Worm (Caenorhabditis elegans) whole organism, young adult: ENCODE measurements around the gene ncs-3.

ENCODE experiments used
- B0019.2 ChIP-seq: fragments of 200-800 bp; sonication (Bioruptor generic); conservative IDR thresholded peaks from 2 replicates; pipeline ENCODE4 v1.3.6; 2022; ENCODE audit warnings: missing genetic modification reagents, missing genetic modification characterization, missing compliant biosample characterization
- B0261.1 ChIP-seq: sonication (generic microtip); optimal IDR thresholded peaks from 2 replicates; lab custom pipeline; 2016; ENCODE audit warnings: mild to moderate bottlenecking, missing genetic modification characterization, moderate library complexity, missing compliant biosample characterization
- C06A6.2 ChIP-seq: fragments of 200-800 bp; sonication (Bioruptor generic); conservative IDR thresholded peaks from 2 replicates; pipeline ENCODE4 v1.3.6; 2022; ENCODE audit warnings: missing genetic modification characterization, missing compliant biosample characterization
- F55B11.4 ChIP-seq: sonication (generic microtip); optimal IDR thresholded peaks from 2 replicates; lab custom pipeline; 2016; ENCODE audit warnings: missing compliant biosample characterization, missing genetic modification characterization, borderline replicate concordance; ENCODE audit not compliant: insufficient read depth
- T07F8.4 ChIP-seq: sonication (generic microtip); optimal IDR thresholded peaks from 2 replicates; lab custom pipeline; 2016; ENCODE audit warnings: mild to moderate bottlenecking, missing genetic modification characterization, moderate library complexity, missing compliant biosample characterization
- T26A5.8 ChIP-seq: sonication (generic microtip); optimal IDR thresholded peaks from 2 replicates; lab custom pipeline; 2016; ENCODE audit warnings: missing genetic modification characterization, missing compliant biosample characterization
- Y53F4B.3 ChIP-seq: fragments of 200-800 bp; sonication (Bioruptor generic); IDR thresholded peaks from 2 replicates; pipeline ENCODE4 v1.3.6; 2022; ENCODE audit warnings: missing genetic modification reagents, missing genetic modification characterization, missing compliant biosample characterization
- aptf-2 ChIP-seq: fragments of 200-800 bp; sonication (Bioruptor generic); conservative IDR thresholded peaks from 2 replicates; pipeline ENCODE4 v1.3.6; 2022; ENCODE audit warnings: missing genetic modification reagents, missing genetic modification characterization, missing compliant biosample characterization
- aptf-3 ChIP-seq: fragments of 200-800 bp; sonication (Bioruptor generic); IDR thresholded peaks from 2 replicates; pipeline ENCODE4 v1.3.6; 2022; ENCODE audit warnings: missing genetic modification characterization, missing compliant biosample characterization
- atf-7 ChIP-seq: sonication (generic microtip); optimal IDR thresholded peaks from 2 replicates; lab custom pipeline; 2017; ENCODE audit warnings: mild to moderate bottlenecking, missing genetic modification characterization, missing compliant biosample characterization
- bed-1 ChIP-seq: fragments of 200-800 bp; sonication (Bioruptor generic); IDR thresholded peaks from 2 replicates; pipeline ENCODE4 v1.3.6; 2022; ENCODE audit warnings: missing genetic modification reagents, missing genetic modification characterization, missing compliant biosample characterization
- bed-2 ChIP-seq: fragments of 200-800 bp; sonication (Bioruptor generic); IDR thresholded peaks from 2 replicates; pipeline ENCODE4 v1.3.6; 2022; ENCODE audit warnings: missing genetic modification reagents, missing genetic modification characterization, missing compliant biosample characterization
- cebp-1 ChIP-seq, 2 experiments: fragments of 200-800 bp in 1 of 2; sonication (Bioruptor generic) in 1 of 2; sonication (generic microtip) in 1 of 2; IDR thresholded peaks in 1 of 2; optimal IDR thresholded peaks in 1 of 2; 2 replicates each; pipeline versions ENCODE4 v1.3.6 to Lab custom; 2017 to 2022; ENCODE audit warnings: missing compliant biosample characterization in 2 of 2, missing genetic modification characterization in 2 of 2, mild to moderate bottlenecking in 1 of 2, missing genetic modification reagents in 1 of 2, moderate library complexity in 1 of 2
- cebp-2 ChIP-seq: fragments of 200-800 bp; sonication (Bioruptor generic); IDR thresholded peaks from 2 replicates; pipeline ENCODE4 v1.3.6; 2022; ENCODE audit warnings: missing genetic modification characterization, missing compliant biosample characterization
- egl-44 ChIP-seq: fragments of 200-800 bp; sonication (Bioruptor generic); IDR thresholded peaks from 2 replicates; pipeline ENCODE4 v1.3.6; 2022; ENCODE audit warnings: missing genetic modification reagents, missing genetic modification characterization, missing compliant biosample characterization
- him-1 ChIP-seq: sonication (generic microtip); optimal IDR thresholded peaks from 2 replicates; lab custom pipeline; 2016; ENCODE audit warnings: missing genotype, missing genetic modification reagents, missing genetic modification characterization, missing compliant biosample characterization
- hlh-26 ChIP-seq: fragments of 200-800 bp; sonication (Bioruptor generic); conservative IDR thresholded peaks from 2 replicates; pipeline ENCODE4 v1.3.6; 2022; ENCODE audit warnings: missing genetic modification reagents, missing genetic modification characterization, missing compliant biosample characterization
- hmg-1.2 ChIP-seq: fragments of 200-800 bp; sonication (Bioruptor generic); IDR thresholded peaks from 2 replicates; pipeline ENCODE4 v1.3.6; 2022; ENCODE audit warnings: missing genetic modification reagents, missing genetic modification characterization, missing compliant biosample characterization
- let-526 ChIP-seq: fragments of 200-800 bp; sonication (Bioruptor generic); IDR thresholded peaks from 2 replicates; pipeline ENCODE4 v1.3.6; 2022; ENCODE audit warnings: missing genetic modification reagents, missing genetic modification characterization, missing compliant biosample characterization
- let-607 ChIP-seq, 2 experiments: fragments of 200-800 bp in 1 of 2; sonication (Bioruptor generic) in 1 of 2; sonication (generic microtip) in 1 of 2; optimal IDR thresholded peaks; 2 replicates each; lab custom pipeline; 2016 to 2018; ENCODE audit warnings: mild to moderate bottlenecking in 2 of 2, missing compliant biosample characterization in 2 of 2, missing genetic modification characterization in 2 of 2, moderate library complexity in 2 of 2, missing genotype in 1 of 2
- lin-26 ChIP-seq: fragments of 200-800 bp; sonication (Bioruptor generic); IDR thresholded peaks from 2 replicates; pipeline ENCODE4 v1.3.6; 2022; ENCODE audit warnings: missing genetic modification reagents, missing genetic modification characterization, missing compliant biosample characterization
- lir-1 ChIP-seq: fragments of 200-800 bp; sonication (Bioruptor generic); conservative IDR thresholded peaks from 2 replicates; pipeline ENCODE4 v1.3.6; 2022; ENCODE audit warnings: missing genetic modification reagents, missing genetic modification characterization, missing compliant biosample characterization
- madf-10 ChIP-seq: sonication (generic microtip); optimal IDR thresholded peaks from 2 replicates; lab custom pipeline; 2016; ENCODE audit warnings: mild to moderate bottlenecking, missing genetic modification characterization, missing compliant biosample characterization
- madf-6 ChIP-seq: fragments of 200-800 bp; sonication (Bioruptor generic); IDR thresholded peaks from 2 replicates; pipeline ENCODE4 v1.3.6; 2022; ENCODE audit warnings: missing genetic modification reagents, missing genetic modification characterization, missing compliant biosample characterization
- madf-8 ChIP-seq: fragments of 200-800 bp; sonication (Bioruptor generic); conservative IDR thresholded peaks from 2 replicates; pipeline ENCODE4 v1.3.6; 2022; ENCODE audit warnings: missing genetic modification reagents, missing genetic modification characterization, missing compliant biosample characterization
- mcd-1 ChIP-seq: fragments of 200-800 bp; sonication (Bioruptor generic); IDR thresholded peaks from 2 replicates; pipeline ENCODE4 v1.3.6; 2022; ENCODE audit warnings: missing genetic modification reagents, missing genetic modification characterization, missing compliant biosample characterization
- mxl-1 ChIP-seq: sonication (generic microtip); optimal IDR thresholded peaks from 2 replicates; lab custom pipeline; 2016; ENCODE audit warnings: missing genetic modification characterization, missing compliant biosample characterization
- nhr-179 ChIP-seq: sonication (generic microtip); optimal IDR thresholded peaks from 2 replicates; lab custom pipeline; 2016; ENCODE audit warnings: mild to moderate bottlenecking, missing genetic modification characterization, missing compliant biosample characterization
- nhr-27 ChIP-seq: fragments of 200-800 bp; sonication (Bioruptor generic); optimal IDR thresholded peaks from 2 replicates; lab custom pipeline; 2018; ENCODE audit warnings: mild to moderate bottlenecking, missing genetic modification characterization, moderate library complexity, missing compliant biosample characterization
- nhr-80 ChIP-seq: sonication (generic microtip); optimal IDR thresholded peaks from 2 replicates; lab custom pipeline; 2016; ENCODE audit warnings: missing genetic modification characterization, missing compliant biosample characterization
- pbrm-1 ChIP-seq: fragments of 200-800 bp; sonication (Bioruptor generic); IDR thresholded peaks from 2 replicates; pipeline ENCODE4 v1.3.6; 2022; ENCODE audit warnings: missing genetic modification reagents, missing genetic modification characterization, missing compliant biosample characterization
- rec-8 ChIP-seq, 2 experiments: sonication (generic microtip); optimal IDR thresholded peaks; 2 replicates each; lab custom pipeline; 2016; ENCODE audit warnings: mild to moderate bottlenecking in 2 of 2, missing genetic modification characterization in 2 of 2, missing genetic modification reagents in 2 of 2, missing genotype in 2 of 2, missing biosample characterization in 1 of 2, missing compliant biosample characterization in 1 of 2, moderate library complexity in 1 of 2
- rpc-1 ChIP-seq, 2 experiments: fragments of 150-350 bp in 1 of 2; sonication (generic microtip) in 1 of 2; optimal IDR thresholded peaks; 2 replicates each; lab custom pipeline; 2014 to 2018; ENCODE audit warnings: missing biosample characterization in 1 of 2, missing genetic modification characterization in 1 of 2, missing genetic modification reagents in 1 of 2, missing genotype in 1 of 2
- sdz-38 ChIP-seq: sonication (generic microtip); optimal IDR thresholded peaks from 2 replicates; lab custom pipeline; 2016; ENCODE audit warnings: missing genotype, missing genetic modification characterization, missing compliant biosample characterization
- snpc-1.1 ChIP-seq: sonication (generic microtip); optimal IDR thresholded peaks from 2 replicates; lab custom pipeline; 2017; ENCODE audit warnings: missing genetic modification characterization, mild to moderate bottlenecking, missing compliant biosample characterization, antibody characterized with exemption, moderate library complexity, missing genotype, missing genetic modification reagents; ENCODE audit not compliant: insufficient read depth
- snpc-4 ChIP-seq, 5 experiments: fragments of 150-350 bp in 1 of 5; sonication (generic microtip) in 4 of 5; optimal IDR thresholded peaks; 2 replicates each; lab custom pipeline; 2014 to 2018; ENCODE audit warnings: missing genetic modification characterization in 5 of 5, missing biosample characterization in 3 of 5, antibody characterized with exemption in 2 of 5, mild to moderate bottlenecking in 2 of 5, missing compliant biosample characterization in 2 of 5, missing genotype in 2 of 5, moderate library complexity in 2 of 5, missing genetic modification reagents in 1 of 5
- somi-1 ChIP-seq: fragments of 200-800 bp; sonication (Bioruptor generic); optimal IDR thresholded peaks from 2 replicates; lab custom pipeline; 2018; ENCODE audit warnings: mild to moderate bottlenecking, missing genetic modification characterization, missing compliant biosample characterization
- tbp1 ChIP-seq: fragments of 200-800 bp; sonication (Bioruptor generic); optimal IDR thresholded peaks from 2 replicates; lab custom pipeline; 2018; ENCODE audit warnings: mild to moderate bottlenecking, missing genetic modification characterization, missing compliant biosample characterization
- tlf-1 ChIP-seq: fragments of 200-800 bp; sonication (Bioruptor generic); optimal IDR thresholded peaks from 2 replicates; lab custom pipeline; 2018; ENCODE audit warnings: mild to moderate bottlenecking, missing genetic modification characterization, missing compliant biosample characterization
- unc-130 ChIP-seq: sonication (generic microtip); optimal IDR thresholded peaks from 2 replicates; lab custom pipeline; 2016; ENCODE audit warnings: missing genetic modification reagents, missing genetic modification characterization, missing compliant biosample characterization
- unc-62 ChIP-seq: fragments of 150-350 bp; optimal IDR thresholded peaks from 2 replicates; lab custom pipeline; 2014; ENCODE audit warnings: missing biosample characterization, missing genetic modification reagents, missing genetic modification characterization
- ztf-18 ChIP-seq: sonication (generic microtip); optimal IDR thresholded peaks from 2 replicates; lab custom pipeline; 2016; ENCODE audit warnings: missing genotype, mild to moderate bottlenecking, missing genetic modification characterization, missing compliant biosample characterization
- ztf-25 ChIP-seq: fragments of 200-800 bp; sonication (Bioruptor generic); IDR thresholded peaks from 2 replicates; pipeline ENCODE4 v1.3.6; 2022; ENCODE audit warnings: missing genetic modification reagents, missing genetic modification characterization, missing compliant biosample characterization
- ztf-26 ChIP-seq: sonication (generic microtip); optimal IDR thresholded peaks from 2 replicates; lab custom pipeline; 2017; ENCODE audit warnings: missing genetic modification characterization, missing compliant biosample characterization
- ztf-28 ChIP-seq: fragments of 200-800 bp; sonication (Bioruptor generic); IDR thresholded peaks from 2 replicates; pipeline ENCODE4 v1.3.6; 2022; ENCODE audit warnings: missing genetic modification reagents, missing genetic modification characterization, missing compliant biosample characterization

Gene ncs-3

ce11 chrX:1089133-1089532, 35.3 kb downstream of the ncs-3 start (continued):
- TF ChIP-seq ztf-26 (tag; lab: Kevin White, UChicago) (no peak), Y53F4B.3 (GFP tag; lab: Robert Waterston, UW) (no peak), lir-1 (GFP tag; lab: Robert Waterston, UW) (no peak), pbrm-1 (GFP tag; lab: Robert Waterston, UW) (peak; percentile 49; the same call in 1 of the 2 replicates), nhr-80 (tag; lab: Kevin White, UChicago) (no peak)

- no peak for TF ChIP-seq rec-8 (tag; optimal IDR thresholded peaks at IDR 0.05; lab: Kevin White, UChicago)
- peak; percentile 48 for TF ChIP-seq rpc-1 (optimal IDR thresholded peaks at IDR 0.05; lab: Kevin White, UChicago)
- peak; percentile 77 for TF ChIP-seq rpc-1 (tag; optimal IDR thresholded peaks at IDR 0.05; lab: Kevin White, UChicago)
- TF ChIP-seq snpc-4 (GFP tag; optimal IDR thresholded peaks at IDR 0.05; lab: Kevin White, UChicago): no peak
- peak in 1 of 4 experiments; percentile 43 for TF ChIP-seq snpc-4 (tag; optimal IDR thresholded peaks at IDR 0.05; lab: Kevin White, UChicago)
- TF ChIP-seq madf-8 (GFP tag; lab: Robert Waterston, UW): no peak
- no peak for TF ChIP-seq madf-10
- TF ChIP-seq madf-6 (GFP tag; lab: Robert Waterston, UW): peak; percentile 14; the same call in 1 of the 2 replicates
- TF ChIP-seq bed-1 (GFP tag; lab: Robert Waterston, UW): no peak
- peak; percentile 67 for TF ChIP-seq lin-26 (GFP tag; lab: Robert Waterston, UW)
- no peak for TF ChIP-seq bed-2 (GFP tag; lab: Robert Waterston, UW)
- TF ChIP-seq F55B11.4 (tag; lab: Kevin White, UChicago): no peak
- no peak for TF ChIP-seq cebp-2 (GFP tag; lab: Robert Waterston, UW)
- no peak for TF ChIP-seq cebp-1 (GFP tag; IDR thresholded peaks at IDR 0.05; lab: Robert Waterston, UW)
- no peak for TF ChIP-seq cebp-1 (tag; optimal IDR thresholded peaks at IDR 0.05; lab: Kevin White, UChicago)
- TF ChIP-seq unc-130 (GFP tag; lab: Kevin White, UChicago): no peak
- TF ChIP-seq ztf-18: no peak
- no peak for TF ChIP-seq T07F8.4 (tag; lab: Kevin White, UChicago)
- TF ChIP-seq C06A6.2 (GFP tag; lab: Robert Waterston, UW): no peak
- TF ChIP-seq nhr-27 (tag; lab: Kevin White, UChicago): no peak
- peak; percentile 50 for TF ChIP-seq him-1 (tag; lab: Kevin White, UChicago)
- TF ChIP-seq nhr-179 (tag; lab: Kevin White, UChicago): no peak
- TF ChIP-seq let-607 (tag; optimal IDR thresholded peaks at IDR 0.05; lab: Kevin White, UChicago): no peak
- TF ChIP-seq mcd-1 (GFP tag; lab: Robert Waterston, UW): no peak
- TF ChIP-seq B0019.2: no peak
- TF ChIP-seq Y53F4B.3 (GFP tag; lab: Robert Waterston, UW): no peak
- no peak for TF ChIP-seq let-526
- no peak for TF ChIP-seq ztf-28 (GFP tag; lab: Robert Waterston, UW)
- peak; percentile 58 for TF ChIP-seq B0261.1 (tag; lab: Kevin White, UChicago)
- TF ChIP-seq tlf-1: no peak
- no peak for TF ChIP-seq aptf-3 (GFP tag; lab: Robert Waterston, UW)
- no peak for TF ChIP-seq snpc-1.1 (tag; lab: Kevin White, UChicago)
- TF ChIP-seq egl-44 (GFP tag; lab: Robert Waterston, UW): no peak
- no peak for TF ChIP-seq atf-7
- no peak for TF ChIP-seq hlh-26 (GFP tag; lab: Robert Waterston, UW)
- TF ChIP-seq sdz-38 (tag; lab: Kevin White, UChicago): no peak
- no peak for TF ChIP-seq mxl-1 (tag; lab: Kevin White, UChicago)
- no peak for TF ChIP-seq T26A5.8 (tag; lab: Kevin White, UChicago)
- no peak for TF ChIP-seq aptf-2 (GFP tag; lab: Robert Waterston, UW)
- peak; percentile 40; the same call in 1 of the 2 replicates for TF ChIP-seq hmg-1.2
- TF ChIP-seq ztf-25 (GFP tag; lab: Robert Waterston, UW): 0 out of 2 replicates have a peak, but pooled peaks have one; percentile 53
- TF ChIP-seq tbp1 (GFP tag; lab: Kevin White, UChicago): peak; percentile 88
- TF ChIP-seq unc-62 (GFP tag; lab: Kevin White, UChicago): no peak
- TF ChIP-seq somi-1 (GFP tag; lab: Kevin White, UChicago): no peak
These were observed 35.8 kb downstream of the ncs-3 start for ce11 chrX:1089676-1090075.
